Worm (Caenorhabditis elegans): Measurements from ENCODE around the gene F10D7.3.
A peak's percentile ranks its signal among the peaks of the same experiment; 100 is the strongest.

F10D7.3 gene

DNA sequence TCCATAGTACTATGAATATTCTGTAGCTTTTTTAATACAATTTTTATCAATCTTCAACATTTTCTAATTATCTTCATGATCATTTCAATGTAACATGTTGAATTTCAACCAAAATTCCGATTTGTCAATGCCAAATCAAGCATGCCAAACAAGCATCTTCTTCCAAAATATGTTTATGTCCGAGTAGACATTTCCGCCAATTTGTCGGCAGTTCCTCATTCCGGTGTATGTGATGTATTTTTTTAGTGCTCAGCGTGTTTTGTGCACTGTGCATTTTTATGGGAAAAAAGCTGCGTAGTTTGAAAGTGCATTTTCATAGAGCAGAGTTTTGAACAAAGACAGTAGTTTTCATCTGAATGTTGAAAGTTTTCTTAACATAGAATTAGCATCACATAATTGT is 25.0 kb downstream of the F10D7.3 start:
- no peak for TF ChIP-seq F16B12.6 (tag; optimal IDR thresholded peaks at IDR 0.05)
- no peak for TF ChIP-seq jun-1 (tag; optimal IDR thresholded peaks at IDR 0.05)
- no peak for TF ChIP-seq egl-13 (tag; optimal IDR thresholded peaks at IDR 0.05)
- no peak for TF ChIP-seq aha-1 (tag; optimal IDR thresholded peaks at IDR 0.05)
- TF ChIP-seq fkh-4 (tag; optimal IDR thresholded peaks at IDR 0.05; ENCODE audit: borderline replicate concordance) = no peak
- TF ChIP-seq lin-35 (GFP tag; optimal IDR thresholded peaks at IDR 0.05) = no peak
- TF ChIP-seq mep-1 (tag; optimal IDR thresholded peaks at IDR 0.05) = no peak
- no peak for TF ChIP-seq blmp-1 (tag; optimal IDR thresholded peaks at IDR 0.05)
- no peak for TF ChIP-seq efl-1 (optimal IDR thresholded peaks at IDR 0.05)
- no peak for TF ChIP-seq efl-1 (GFP tag; optimal IDR thresholded peaks at IDR 0.05 in 1 of 2)
- no peak for TF ChIP-seq hpl-2 (GFP tag; optimal IDR thresholded peaks at IDR 0.05)
- TF ChIP-seq hlh-17 (GFP tag; optimal IDR thresholded peaks at IDR 0.05; ENCODE audit: borderline replicate concordance) = no peak
- no peak for TF ChIP-seq fos-1 (tag; optimal IDR thresholded peaks at IDR 0.05)
- TF ChIP-seq nhr-28 (tag; optimal IDR thresholded peaks at IDR 0.05) = no peak

DNA sequence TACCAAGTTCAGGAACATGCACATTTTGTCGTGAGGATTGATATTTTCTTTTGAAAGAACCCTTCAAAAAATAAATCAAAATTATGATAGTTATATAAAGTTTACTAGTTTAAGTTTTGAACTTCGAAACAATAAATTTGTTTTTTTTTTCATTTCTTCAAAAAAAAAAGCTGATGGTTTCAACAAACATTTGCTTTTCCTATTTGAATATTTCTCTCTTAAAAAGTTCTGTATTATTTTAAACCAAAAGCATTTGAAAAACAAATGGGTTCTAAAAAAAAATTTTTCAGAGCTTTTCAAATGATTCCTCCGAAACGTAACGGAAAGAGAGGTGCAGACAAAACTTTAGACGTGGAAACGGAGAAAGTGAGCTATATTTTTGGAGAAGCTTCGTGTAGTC is 34.0 kb downstream of the F10D7.3 start, which contains the start of gene C53C11.1:
TSS of gene C53C11.1 (plus strand) at position 301 of the 400 bp plus-strand sequence.
- TF ChIP-seq mab-9 (GFP tag; IDR thresholded peaks at IDR 0.05) = no peak
- TF ChIP-seq nhr-28 (tag; optimal IDR thresholded peaks at IDR 0.05) = no peak
- TF ChIP-seq nhr-90 (tag; optimal IDR thresholded peaks at IDR 0.05; ENCODE audit: poor library complexity) = no peak
- TF ChIP-seq hpl-2 (GFP tag; optimal IDR thresholded peaks at IDR 0.05) = no peak
- no peak for TF ChIP-seq C34B4.2 (tag; optimal IDR thresholded peaks at IDR 0.05)
- no peak for TF ChIP-seq ceh-82 (tag; optimal IDR thresholded peaks at IDR 0.05)
- TF ChIP-seq ztf-11 (tag; optimal IDR thresholded peaks at IDR 0.05) = no peak

DNA sequence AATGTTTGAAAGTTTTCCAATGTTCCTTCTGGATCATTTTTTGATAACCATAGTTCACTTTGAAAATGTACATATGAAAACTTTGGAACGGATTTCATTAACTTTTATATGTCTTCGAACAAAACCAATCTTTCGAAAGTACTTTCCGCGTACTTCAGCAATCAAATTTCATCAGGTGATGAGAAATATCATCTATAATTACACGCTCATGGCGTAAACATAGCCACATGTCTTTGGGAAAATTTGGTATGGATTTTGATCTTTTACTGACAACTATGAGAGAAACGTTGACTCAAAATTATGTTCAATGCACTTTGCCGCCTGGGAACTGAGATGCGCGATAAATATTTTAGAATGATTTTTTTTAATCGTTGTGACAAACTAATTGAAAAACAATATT is 35.5 kb downstream of the F10D7.3 start:
- TF ChIP-seq fkh-8 (tag; optimal IDR thresholded peaks at IDR 0.05) = peak; percentile 56
- TF ChIP-seq fkh-10 (GFP tag; optimal IDR thresholded peaks at IDR 0.05) = peak; percentile 27
- no peak for TF ChIP-seq tlp-1 (tag; optimal IDR thresholded peaks at IDR 0.05)

DNA sequence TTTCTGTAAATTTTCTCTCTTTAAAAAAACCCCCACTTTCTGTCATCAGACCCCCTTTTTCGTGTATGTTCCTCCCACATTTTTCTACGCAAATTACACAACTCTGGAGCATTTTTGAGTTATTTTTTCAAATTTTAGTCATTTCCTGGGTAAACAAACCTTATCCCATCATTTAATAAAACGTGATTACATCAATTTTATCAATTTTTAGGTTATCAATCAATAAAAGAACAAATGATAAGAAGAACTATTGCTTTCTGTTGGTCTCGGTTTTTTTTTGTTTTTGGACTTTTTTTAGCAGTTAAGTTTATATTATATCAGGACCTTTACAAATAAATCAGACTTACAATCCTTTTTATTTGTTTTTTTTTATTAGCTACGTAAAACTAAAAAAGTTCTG is 38.1 kb downstream of the F10D7.3 start, which contains the start of gene C53C11.2:
TSS of gene C53C11.2 (plus strand) at position 284 of the 400 bp plus-strand sequence.
- peak; percentile 26 for TF ChIP-seq elt-2 (tag; optimal IDR thresholded peaks at IDR 0.05)
- no peak for TF ChIP-seq xbp-1 (tag; optimal IDR thresholded peaks at IDR 0.05)
- TF ChIP-seq nhr-47 (tag; optimal IDR thresholded peaks at IDR 0.05) = no peak
- no peak for TF ChIP-seq lin-14 (GFP tag; optimal IDR thresholded peaks at IDR 0.05)
- TF ChIP-seq efl-1 (optimal IDR thresholded peaks at IDR 0.05) = no peak
- TF ChIP-seq efl-1 (GFP tag; optimal IDR thresholded peaks at IDR 0.05 in 1 of 2) = no peak
- TF ChIP-seq ama-1 (optimal IDR thresholded peaks at IDR 0.05) = no peak
- TF ChIP-seq nhr-76 (tag; optimal IDR thresholded peaks at IDR 0.05) = no peak
- TF ChIP-seq lin-13 (GFP tag; optimal IDR thresholded peaks at IDR 0.05) = no peak
- TF ChIP-seq lin-35 (GFP tag; optimal IDR thresholded peaks at IDR 0.05) = no peak
- TF ChIP-seq fkh-4 (tag; optimal IDR thresholded peaks at IDR 0.05; ENCODE audit: borderline replicate concordance) = no peak
- TF ChIP-seq pag-3 (tag; optimal IDR thresholded peaks at IDR 0.05; ENCODE audit: borderline replicate concordance, insufficient read depth) = no peak
- TF ChIP-seq isw-1 (GFP tag; IDR thresholded peaks at IDR 0.05) = no peak
- peak; percentile 36 for TF ChIP-seq tlp-1 (tag; optimal IDR thresholded peaks at IDR 0.05)
- TF ChIP-seq ceh-90 (tag; optimal IDR thresholded peaks at IDR 0.05) = no peak
- no peak for TF ChIP-seq nhr-12 (tag; optimal IDR thresholded peaks at IDR 0.05)
- no peak for TF ChIP-seq lin-15B (tag; optimal IDR thresholded peaks at IDR 0.05)
- TF ChIP-seq ceh-8 (GFP tag; optimal IDR thresholded peaks at IDR 0.05) = no peak

DNA sequence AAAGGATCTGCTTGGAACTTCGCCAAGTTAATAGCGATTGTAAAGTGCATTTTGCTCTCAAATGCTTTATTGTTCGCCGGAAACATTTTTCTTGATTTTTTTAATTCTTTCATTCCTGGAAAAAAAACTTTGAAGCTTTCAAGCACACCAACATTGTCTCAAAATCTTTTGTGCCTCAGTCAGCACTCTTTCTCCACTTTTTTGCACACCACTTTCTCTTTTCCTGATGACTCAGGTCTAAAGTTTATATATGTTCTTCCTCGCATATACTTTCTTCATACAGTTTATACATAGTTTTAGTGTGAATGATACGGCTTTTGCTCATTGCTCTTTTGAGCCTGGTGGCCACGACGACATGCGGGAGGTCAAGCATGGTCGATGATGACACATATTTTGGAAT is 40.7 kb downstream of the F10D7.3 start, which contains the start of gene C53C11.5:
TSS of gene C53C11.5 (plus strand) at position 301 of the 400 bp plus-strand sequence.
- TF ChIP-seq alr-1 (tag; optimal IDR thresholded peaks at IDR 0.05; ENCODE audit: borderline replicate concordance) = no peak

Data from whole organism, L1 larva.